Fruit fly (Drosophila melanogaster): ENCODE data around the gene Lrp4.

Gene Lrp4

dm6 chrX:15921655-15922054 lies 11.0 kb downstream of the Lrp4 start, which contains the start of gene CG8916:
Gene CG8916 (plus strand): TSS chrX:15921955.
- TF ChIP-seq CG4424 (GFP tag; optimal IDR thresholded peaks at IDR 0.05) (no peak), CG10979 (tag; optimal IDR thresholded peaks at IDR 0.05) (no peak), CG12155 (GFP tag; optimal IDR thresholded peaks at IDR 0.05) (no peak), eyg (GFP tag; optimal IDR thresholded peaks at IDR 0.05) (no peak)

dm6 chrX:15924805-15925204 lies 14.1 kb downstream of the Lrp4 start, which contains the start of gene Lcch3:
Gene Lcch3 (plus strand): TSS chrX:15925105.
- TF ChIP-seq cas (GFP tag; IDR thresholded peaks at IDR 0.05) (no peak), CG10209 (GFP tag; optimal IDR thresholded peaks at IDR 0.05) (no peak), btn (GFP tag; optimal IDR thresholded peaks at IDR 0.05) (no peak), Gug (GFP tag; IDR thresholded peaks at IDR 0.05) (no peak), trh (GFP tag; optimal IDR thresholded peaks at IDR 0.05) (no peak), BEAF-32 (GFP tag; optimal IDR thresholded peaks at IDR 0.05) (peak; percentile 3), Dp (GFP tag; optimal IDR thresholded peaks at IDR 0.05) (no peak), CG15514 (GFP tag; optimal IDR thresholded peaks at IDR 0.05) (peak; percentile 21), pzg (GFP tag; optimal IDR thresholded peaks at IDR 0.05) (peak; percentile 5), ato (GFP tag; IDR thresholded peaks at IDR 0.05; ENCODE audit: partially characterized antibody) (no peak), CG9817 (tag; optimal IDR thresholded peaks at IDR 0.05) (no peak), Hey (tag; optimal IDR thresholded peaks at IDR 0.05) (no peak), Atf6 (GFP tag; IDR thresholded peaks at IDR 0.05) (no peak), Spps (tag; optimal IDR thresholded peaks at IDR 0.05) (no peak), Mrtf (GFP tag; IDR thresholded peaks at IDR 0.05) (0 out of 3 replicates have a peak, but pooled peaks have one; percentile 5), bowl (GFP tag; IDR thresholded peaks at IDR 0.05) (no peak), HLHmδ (GFP tag; optimal IDR thresholded peaks at IDR 0.05) (no peak), CG15696 (tag; optimal IDR thresholded peaks at IDR 0.05) (no peak), CG32772 (GFP tag; IDR thresholded peaks at IDR 0.05) (no peak), so (GFP tag; IDR thresholded peaks at IDR 0.05) (no peak), Rx (GFP tag; IDR thresholded peaks at IDR 0.05) (no peak), Ets65A (GFP tag) (peak; percentile 69), ewg (GFP tag; optimal IDR thresholded peaks at IDR 0.05) (no peak), CG4707 (GFP tag; optimal IDR thresholded peaks at IDR 0.05) (no peak)

DNA sequence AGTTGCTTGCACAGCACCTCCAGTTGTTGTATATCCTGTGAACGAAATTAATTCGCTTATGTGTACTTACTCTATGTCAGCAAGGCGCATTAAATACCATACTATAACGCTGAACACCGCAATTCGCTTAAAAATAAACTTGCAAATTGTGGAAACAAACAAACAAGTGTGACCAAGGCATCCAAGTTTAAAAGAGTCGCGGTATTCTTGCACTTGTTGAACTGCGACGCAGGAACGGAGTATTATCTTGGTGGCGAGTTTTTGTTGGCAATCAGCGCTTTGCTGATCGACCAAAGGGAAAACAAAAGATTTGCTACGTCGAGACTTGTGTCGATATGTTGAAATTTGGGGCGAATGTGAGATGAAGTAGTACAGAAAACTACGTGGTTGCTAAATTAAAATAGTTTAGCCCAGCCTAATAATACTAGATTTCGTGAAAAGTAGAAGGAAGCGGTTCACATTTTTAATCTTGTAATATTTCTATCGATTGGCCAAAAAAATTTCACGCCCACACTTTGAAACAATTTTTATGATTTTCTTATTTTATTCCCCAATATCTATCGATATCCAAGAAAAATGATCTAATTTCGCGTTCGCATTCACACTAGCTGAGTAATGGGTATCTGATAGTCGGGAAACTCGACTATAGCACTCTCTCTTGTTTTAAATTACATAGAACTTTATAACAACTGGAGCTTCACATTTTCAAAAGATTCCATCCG lies 23.0 kb downstream of the Lrp4 start, which contains the start of gene Ranbp16:
TSS of gene Ranbp16 (minus strand) at position 364 of the 722 bp plus-strand sequence.
- no peak for TF ChIP-seq HHEX (GFP tag; optimal IDR thresholded peaks at IDR 0.05)
- TF ChIP-seq CG2116 (GFP tag; optimal IDR thresholded peaks at IDR 0.05): no peak
- TF ChIP-seq wor (GFP tag; IDR thresholded peaks at IDR 0.05): no peak
- no peak for TF ChIP-seq CG17328 (GFP tag; IDR thresholded peaks at IDR 0.05)
- no peak for TF ChIP-seq CG13287 (GFP tag; IDR thresholded peaks at IDR 0.05; ENCODE audit: partially characterized antibody)
- peak; percentile 69 for TF ChIP-seq HLH4C (GFP tag; IDR thresholded peaks at IDR 0.05; ENCODE audit: partially characterized antibody)
- TF ChIP-seq mirr (GFP tag; optimal IDR thresholded peaks at IDR 0.05): no peak
- no peak for TF ChIP-seq NC2β (GFP tag; optimal IDR thresholded peaks at IDR 0.05)
- no peak for TF ChIP-seq cas (GFP tag; IDR thresholded peaks at IDR 0.05)
- peak; percentile 12 for TF ChIP-seq CG11723 (GFP tag; optimal IDR thresholded peaks at IDR 0.05)
- no peak for TF ChIP-seq chm (GFP tag; IDR thresholded peaks at IDR 0.05)
- TF ChIP-seq CG7928 (GFP tag; optimal IDR thresholded peaks at IDR 0.05): no peak
- no peak for TF ChIP-seq CG15011 (GFP tag; optimal IDR thresholded peaks at IDR 0.05)
- TF ChIP-seq stc (GFP tag; IDR thresholded peaks at IDR 0.05): no peak
- no peak for TF ChIP-seq CG11696 (GFP tag; IDR thresholded peaks at IDR 0.05)
- TF ChIP-seq Scr (GFP tag; IDR thresholded peaks at IDR 0.05; ENCODE audit: partially characterized antibody): 0 out of 2 replicates have a peak, but pooled peaks have one; percentile 33
- TF ChIP-seq CG12071 (GFP tag; optimal IDR thresholded peaks at IDR 0.05): no peak
- TF ChIP-seq CG16813 (GFP tag; IDR thresholded peaks at IDR 0.05; ENCODE audit: partially characterized antibody): peak; percentile 68
- TF ChIP-seq CG15696 (tag; optimal IDR thresholded peaks at IDR 0.05): no peak
- no peak for TF ChIP-seq p53 (GFP tag; optimal IDR thresholded peaks at IDR 0.05)
- TF ChIP-seq her (GFP tag; optimal IDR thresholded peaks at IDR 0.05): peak; percentile 2
- TF ChIP-seq CG6854 (GFP tag; optimal IDR thresholded peaks at IDR 0.05): no peak
